Worm (Caenorhabditis elegans): ENCODE results near the gene mesp-1.

The mesp-1 gene

DNA sequence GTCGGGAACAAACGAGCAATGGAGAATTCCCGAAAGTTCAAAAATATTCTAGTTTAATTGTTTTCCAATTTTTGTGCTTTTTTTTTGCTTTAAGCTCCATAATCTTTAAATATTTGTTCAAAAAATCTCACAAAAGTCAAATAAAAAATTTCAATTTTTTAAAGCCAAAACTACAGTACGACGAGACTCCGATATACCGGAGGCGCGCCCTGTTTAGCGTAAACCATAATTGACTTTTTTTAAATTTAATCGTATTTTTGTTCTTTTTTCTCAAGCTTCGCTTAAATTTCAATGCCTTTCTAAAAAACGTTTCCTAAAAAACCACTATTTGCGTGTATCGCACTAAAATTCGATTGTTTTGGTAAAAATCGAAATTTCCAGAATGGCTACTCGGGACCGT, 42.2 kb upstream of the mesp-1 start, which contains the start of gene syx-4:
TSS of gene syx-4 (plus strand) at position 382 of the 400 bp plus-strand sequence.
- TF ChIP-seq sma-9 (GFP tag; optimal IDR thresholded peaks at IDR 0.05), result no peak
- TF ChIP-seq sma-9 (tag; optimal IDR thresholded peaks at IDR 0.05), result no peak
- TF ChIP-seq peb-1 (tag; optimal IDR thresholded peaks at IDR 0.05), result no peak
- no peak for TF ChIP-seq nhr-237 (tag; optimal IDR thresholded peaks at IDR 0.05)
- no peak for TF ChIP-seq unc-55 (GFP tag; optimal IDR thresholded peaks at IDR 0.05)
- TF ChIP-seq ama-1 (optimal IDR thresholded peaks at IDR 0.05), result no peak
- TF ChIP-seq ceh-82 (tag; optimal IDR thresholded peaks at IDR 0.05), result no peak
- TF ChIP-seq fos-1 (tag; optimal IDR thresholded peaks at IDR 0.05), result no peak
- no peak for TF ChIP-seq aly-2 (tag; optimal IDR thresholded peaks at IDR 0.05)

DNA sequence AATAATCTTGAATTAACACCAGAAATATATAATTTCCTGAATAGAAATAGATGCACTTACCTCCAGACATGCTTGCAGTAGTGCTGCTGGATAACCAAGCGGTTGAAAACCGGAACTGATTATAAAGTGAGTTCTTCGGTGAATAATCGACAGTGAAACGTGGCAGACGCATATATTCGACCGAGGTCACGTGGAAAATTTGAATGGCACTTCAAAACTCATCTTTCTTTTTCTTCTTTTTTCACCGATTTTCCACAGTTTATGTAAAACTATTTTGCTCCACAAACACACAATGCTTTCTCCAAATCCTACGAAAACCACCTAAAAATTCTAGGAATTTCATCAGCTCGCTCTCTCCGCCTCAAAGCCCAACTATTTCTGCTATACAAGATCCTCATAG, 38.9 kb upstream of the mesp-1 start, which contains the start of gene ant-1.4:
TSS of gene ant-1.4 (minus strand) at position 101 of the 400 bp plus-strand sequence.
- TF ChIP-seq nhr-25 (tag; optimal IDR thresholded peaks at IDR 0.05), result no peak
- no peak for TF ChIP-seq lin-39 (tag; optimal IDR thresholded peaks at IDR 0.05)
- no peak for TF ChIP-seq nhr-21 (tag; optimal IDR thresholded peaks at IDR 0.05)
- TF ChIP-seq snpc-4 (tag; optimal IDR thresholded peaks at IDR 0.05), result no peak
- no peak for TF ChIP-seq nhr-77 (tag; optimal IDR thresholded peaks at IDR 0.05)
- no peak for TF ChIP-seq sma-3 (GFP tag; optimal IDR thresholded peaks at IDR 0.05)
- no peak for TF ChIP-seq nhr-237 (tag; optimal IDR thresholded peaks at IDR 0.05)
- TF ChIP-seq nhr-129 (tag; optimal IDR thresholded peaks at IDR 0.05), result no peak
- TF ChIP-seq ceh-16 (tag; optimal IDR thresholded peaks at IDR 0.05), result no peak
- no peak for TF ChIP-seq dmd-4 (tag; optimal IDR thresholded peaks at IDR 0.05)
- TF ChIP-seq unc-39 (tag; optimal IDR thresholded peaks at IDR 0.05), result no peak
- no peak for TF ChIP-seq peb-1 (tag; optimal IDR thresholded peaks at IDR 0.05)
- TF ChIP-seq unc-55 (GFP tag; optimal IDR thresholded peaks at IDR 0.05), result no peak
- TF ChIP-seq F13H6.1 (tag; optimal IDR thresholded peaks at IDR 0.05), result no peak
- TF ChIP-seq ztf-11 (tag; optimal IDR thresholded peaks at IDR 0.05), result no peak
- no peak for TF ChIP-seq ZK546.5 (tag; optimal IDR thresholded peaks at IDR 0.05)
- no peak for TF ChIP-seq Y55F3AM.14 (GFP tag; optimal IDR thresholded peaks at IDR 0.05)
- no peak for TF ChIP-seq mbf-1 (tag; optimal IDR thresholded peaks at IDR 0.05)

DNA sequence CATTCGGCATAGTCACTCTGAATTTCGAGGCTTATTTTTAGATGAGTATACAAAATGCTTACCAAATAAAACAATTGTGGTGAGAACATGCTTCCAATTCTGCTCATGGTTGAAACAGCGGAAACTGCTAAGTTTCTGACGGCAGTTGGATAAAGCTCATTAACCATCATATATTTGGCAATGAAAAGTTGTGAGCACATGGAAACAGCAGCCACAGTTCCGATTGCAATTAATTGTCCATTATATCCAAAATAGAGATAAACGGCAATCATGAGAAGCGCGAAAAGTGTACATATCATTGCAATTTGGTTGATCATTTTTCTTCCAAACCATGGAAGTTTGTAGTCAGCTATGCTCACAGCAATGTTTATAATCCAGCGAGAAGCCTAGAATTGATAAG, 37.9 kb upstream of the mesp-1 start:
- TF ChIP-seq egl-27 (tag; optimal IDR thresholded peaks at IDR 0.05) (no peak), nhr-77 (tag; optimal IDR thresholded peaks at IDR 0.05) (no peak), nhr-21 (tag; optimal IDR thresholded peaks at IDR 0.05) (no peak), alr-1 (tag; optimal IDR thresholded peaks at IDR 0.05) (no peak), mdl-1 (tag; optimal IDR thresholded peaks at IDR 0.05) (no peak), lin-11 (tag; optimal IDR thresholded peaks at IDR 0.05) (no peak), lsy-2 (tag; optimal IDR thresholded peaks at IDR 0.05) (no peak)

DNA sequence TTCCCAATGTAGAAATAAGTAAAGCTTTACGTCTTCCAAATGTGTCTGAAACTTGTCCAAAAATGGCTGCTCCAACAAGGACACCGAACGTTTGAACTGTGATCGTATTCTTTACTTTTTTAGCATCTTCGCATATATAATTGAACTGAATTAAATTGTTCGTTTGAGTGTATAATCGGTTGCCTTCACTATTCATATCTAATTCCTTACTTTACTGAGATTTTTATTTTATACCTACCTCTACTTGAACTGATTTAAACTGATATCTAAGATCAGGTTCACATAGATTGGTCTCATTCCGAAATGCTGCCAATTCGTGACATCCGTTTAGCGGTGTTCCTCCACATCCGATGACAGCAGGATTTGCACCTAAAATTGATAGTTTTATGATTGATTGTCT, 36.7 kb upstream of the mesp-1 start:
- no peak for TF ChIP-seq lin-11 (tag; optimal IDR thresholded peaks at IDR 0.05)
- TF ChIP-seq nhr-25 (tag; optimal IDR thresholded peaks at IDR 0.05), result no peak
- no peak for TF ChIP-seq R02D3.7 (tag; optimal IDR thresholded peaks at IDR 0.05)
- TF ChIP-seq elt-1 (tag; optimal IDR thresholded peaks at IDR 0.05), result no peak
- TF ChIP-seq sem-4 (tag; optimal IDR thresholded peaks at IDR 0.05), result no peak
- TF ChIP-seq egl-27 (tag; optimal IDR thresholded peaks at IDR 0.05), result no peak
- no peak for TF ChIP-seq ceh-82 (tag; optimal IDR thresholded peaks at IDR 0.05)
- TF ChIP-seq nhr-10 (tag; optimal IDR thresholded peaks at IDR 0.05), result no peak

DNA sequence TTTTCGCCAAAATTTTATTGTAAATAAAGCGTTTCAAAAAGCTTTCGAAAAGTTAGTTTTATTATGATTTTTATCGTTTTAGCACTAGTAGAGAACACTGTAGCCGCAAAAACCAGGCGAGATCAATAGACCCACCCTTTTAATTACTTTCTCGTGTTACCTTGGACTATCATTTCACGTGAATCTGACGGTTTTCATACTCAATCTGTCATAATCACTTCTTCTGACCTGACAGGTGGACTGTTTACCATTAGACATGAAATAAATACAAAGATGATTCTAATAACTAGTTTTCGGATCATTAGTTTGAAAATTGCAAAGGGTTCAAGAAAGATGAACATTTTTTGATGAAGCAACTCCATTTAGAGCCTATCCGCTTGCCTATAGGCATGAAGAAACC, 36.0 kb upstream of the mesp-1 start:
- TF ChIP-seq nhr-77 (tag; optimal IDR thresholded peaks at IDR 0.05) (no peak), mdl-1 (tag; optimal IDR thresholded peaks at IDR 0.05) (peak in 1 of 2 experiments; percentile 12), Y55F3AM.14 (GFP tag; optimal IDR thresholded peaks at IDR 0.05) (no peak), nhr-6 (tag; optimal IDR thresholded peaks at IDR 0.05) (no peak), R02D3.7 (tag; optimal IDR thresholded peaks at IDR 0.05) (no peak), nhr-12 (tag; optimal IDR thresholded peaks at IDR 0.05) (no peak), sma-9 (GFP tag; optimal IDR thresholded peaks at IDR 0.05) (peak; percentile 78), sma-9 (tag; optimal IDR thresholded peaks at IDR 0.05) (no peak), nhr-129 (tag; optimal IDR thresholded peaks at IDR 0.05) (no peak), egl-27 (tag; optimal IDR thresholded peaks at IDR 0.05) (no peak), aly-2 (tag; optimal IDR thresholded peaks at IDR 0.05) (no peak), nhr-25 (tag; optimal IDR thresholded peaks at IDR 0.05) (peak; percentile 71), unc-55 (GFP tag; optimal IDR thresholded peaks at IDR 0.05) (no peak), nhr-23 (tag; optimal IDR thresholded peaks at IDR 0.05) (no peak), ztf-11 (tag; optimal IDR thresholded peaks at IDR 0.05) (no peak), blmp-1 (tag; optimal IDR thresholded peaks at IDR 0.05; ENCODE audit: insufficient read depth) (peak; percentile 55), fos-1 (tag; optimal IDR thresholded peaks at IDR 0.05) (no peak), mab-5 (tag; optimal IDR thresholded peaks at IDR 0.05) (peak; percentile 27), ama-1 (optimal IDR thresholded peaks at IDR 0.05) (no peak), crh-2 (tag; optimal IDR thresholded peaks at IDR 0.05) (peak; percentile 14), mbf-1 (tag; optimal IDR thresholded peaks at IDR 0.05) (no peak), ztf-4 (tag; optimal IDR thresholded peaks at IDR 0.05) (no peak), nhr-11 (tag; optimal IDR thresholded peaks at IDR 0.05) (no peak), ceh-82 (tag; optimal IDR thresholded peaks at IDR 0.05) (no peak), nhr-21 (tag; optimal IDR thresholded peaks at IDR 0.05) (peak; percentile 57), skn-1 (tag; optimal IDR thresholded peaks at IDR 0.05) (no peak), nhr-237 (tag; optimal IDR thresholded peaks at IDR 0.05) (no peak), lin-39 (tag; optimal IDR thresholded peaks at IDR 0.05) (no peak), unc-39 (tag; optimal IDR thresholded peaks at IDR 0.05) (no peak), nhr-10 (tag; optimal IDR thresholded peaks at IDR 0.05) (no peak), alr-1 (tag; optimal IDR thresholded peaks at IDR 0.05) (no peak), ZK546.5 (tag; optimal IDR thresholded peaks at IDR 0.05) (no peak), elt-3 (tag; optimal IDR thresholded peaks at IDR 0.05) (no peak), dmd-4 (tag; optimal IDR thresholded peaks at IDR 0.05) (no peak), snpc-4 (tag; optimal IDR thresholded peaks at IDR 0.05) (no peak)
